Fruit fly (Drosophila melanogaster) whole organism, embryonic: ENCODE results near the gene nonA.
A peak's percentile ranks its signal among the peaks of the same experiment; 100 is the strongest.

Experiments
- Atf6 ChIP-seq: fragments of 200-800 bp; sonication (Bioruptor generic); IDR thresholded peaks from 2 replicates; pipeline ENCODE4 v1.3.6; 2022; ENCODE audit warnings: missing biosample characterization, missing genetic modification characterization
- B-H1 ChIP-seq: fragments of 200-800 bp; sonication (Bioruptor generic); IDR thresholded peaks from 3 replicates; pipeline ENCODE4 v1.3.6; 2022; ENCODE audit warnings: missing biosample characterization, missing genetic modification characterization
- Bdp1 ChIP-seq: fragments of 200-800 bp; sonication (Bioruptor generic); optimal IDR thresholded peaks from 3 replicates; lab custom pipeline; 2016; ENCODE audit warnings: missing biosample characterization, missing genetic modification characterization
- CG10979 ChIP-seq: fragments of 200-800 bp; sonication (Bioruptor generic); optimal IDR thresholded peaks from 2 replicates; lab custom pipeline; 2018; ENCODE audit warnings: missing biosample characterization, mild to moderate bottlenecking, missing genetic modification characterization, moderate library complexity
- CG11456 ChIP-seq: fragments of 200-800 bp; sonication (Bioruptor generic); IDR thresholded peaks from 3 replicates; pipeline ENCODE4 v1.3.6; 2022; ENCODE audit warnings: missing biosample characterization, missing genetic modification characterization
- CG11504 ChIP-seq: fragments of 200-800 bp; sonication (Bioruptor generic); optimal IDR thresholded peaks from 3 replicates; lab custom pipeline; 2019; ENCODE audit warnings: missing biosample characterization, mild to moderate bottlenecking, missing genetic modification characterization, moderate library complexity
- CG12659 ChIP-seq: fragments of 200-800 bp; sonication (Bioruptor generic); optimal IDR thresholded peaks from 3 replicates; lab custom pipeline; 2017; ENCODE audit warnings: mild to moderate bottlenecking, missing biosample characterization, missing genetic modification reagents, missing genetic modification characterization
- CG15696 ChIP-seq: fragments of 200-800 bp; sonication (Bioruptor generic); optimal IDR thresholded peaks from 2 replicates; lab custom pipeline; 2019; ENCODE audit warnings: missing biosample characterization, mild to moderate bottlenecking, missing genetic modification characterization, moderate library complexity
- CG1602 ChIP-seq: fragments of 200-800 bp; sonication (Bioruptor generic); optimal IDR thresholded peaks from 3 replicates; lab custom pipeline; 2016; ENCODE audit warnings: missing biosample characterization, missing genetic modification characterization
- CG1603 ChIP-seq: fragments of 200-800 bp; sonication (Bioruptor generic); optimal IDR thresholded peaks from 2 replicates; lab custom pipeline; 2019; ENCODE audit warnings: missing biosample characterization, mild to moderate bottlenecking, missing genetic modification characterization, moderate library complexity
- CG30403 ChIP-seq: fragments of 200-800 bp; sonication (Bioruptor generic); optimal IDR thresholded peaks from 3 replicates; lab custom pipeline; 2016; ENCODE audit warnings: missing biosample characterization, missing genetic modification characterization
- CG33557 ChIP-seq: fragments of 200-800 bp; sonication (Bioruptor generic); optimal IDR thresholded peaks from 2 replicates; lab custom pipeline; 2019; ENCODE audit warnings: missing biosample characterization, mild to moderate bottlenecking, missing genetic modification characterization, moderate library complexity
- CG3407 ChIP-seq: fragments of 200-800 bp; sonication (Bioruptor generic); optimal IDR thresholded peaks from 2 replicates; lab custom pipeline; 2018; ENCODE audit warnings: missing biosample characterization, mild to moderate bottlenecking, missing genetic modification characterization
- CG5953 ChIP-seq: fragments of 200-800 bp; sonication (Bioruptor generic); IDR thresholded peaks from 2 replicates; pipeline ENCODE4 v1.3.6; 2022; ENCODE audit warnings: missing biosample characterization, missing genetic modification characterization
- CG6854 ChIP-seq: fragments of 200-800 bp; sonication (Bioruptor generic); optimal IDR thresholded peaks from 3 replicates; lab custom pipeline; 2017; ENCODE audit warnings: missing biosample characterization, mild to moderate bottlenecking, missing genetic modification characterization
- CG7357 ChIP-seq: fragments of 200-800 bp; sonication (Bioruptor generic); IDR thresholded peaks from 3 replicates; pipeline ENCODE4 v1.3.6; 2022; ENCODE audit warnings: missing biosample characterization, missing genetic modification characterization
- CG7786 ChIP-seq: fragments of 200-800 bp; sonication (Bioruptor generic); optimal IDR thresholded peaks from 2 replicates; lab custom pipeline; 2016; ENCODE audit warnings: missing biosample characterization, missing genetic modification characterization
- CG7928 ChIP-seq: fragments of 200-800 bp; sonication (Bioruptor generic); optimal IDR thresholded peaks from 2 replicates; lab custom pipeline; 2017; ENCODE audit warnings: missing biosample characterization, mild to moderate bottlenecking, missing genetic modification characterization
- CG8281 ChIP-seq: fragments of 200-800 bp; sonication (Bioruptor generic); optimal IDR thresholded peaks from 2 replicates; lab custom pipeline; 2018; ENCODE audit warnings: missing biosample characterization, mild to moderate bottlenecking, missing genetic modification characterization, moderate library complexity
- CG9609 ChIP-seq: fragments of 200-800 bp; sonication (Bioruptor generic); optimal IDR thresholded peaks from 3 replicates; lab custom pipeline; 2016; ENCODE audit warnings: missing biosample characterization, missing genetic modification characterization
- Dad ChIP-seq: fragments of 200-800 bp; sonication (Bioruptor generic); optimal IDR thresholded peaks from 3 replicates; lab custom pipeline; 2016; ENCODE audit warnings: missing biosample characterization, missing genetic modification characterization
- Dip3 ChIP-seq: fragments of 200-800 bp; sonication (Bioruptor generic); optimal IDR thresholded peaks from 3 replicates; lab custom pipeline; 2016; ENCODE audit warnings: missing biosample characterization, missing genetic modification characterization
- H15 ChIP-seq: fragments of 200-800 bp; sonication (Bioruptor generic); IDR thresholded peaks from 3 replicates; pipeline ENCODE4 v1.3.6; 2022; ENCODE audit warnings: missing biosample characterization, missing genetic modification characterization
- HLH3B ChIP-seq: fragments of 200-800 bp; sonication (Bioruptor generic); IDR thresholded peaks from 2 replicates; pipeline ENCODE4 v1.3.6; 2022; ENCODE audit warnings: missing biosample characterization, missing genetic modification characterization
- Hmr ChIP-seq: fragments of 200-800 bp; sonication (Bioruptor generic); optimal IDR thresholded peaks from 3 replicates; lab custom pipeline; 2017; ENCODE audit warnings: mild to moderate bottlenecking, missing biosample characterization, missing genetic modification reagents, missing genetic modification characterization
- Mes4 ChIP-seq: fragments of 200-800 bp; sonication (Bioruptor generic); optimal IDR thresholded peaks from 2 replicates; lab custom pipeline; 2016; ENCODE audit warnings: missing biosample characterization, missing genetic modification characterization
- Mrtf ChIP-seq: fragments of 200-800 bp; sonication (Bioruptor generic); IDR thresholded peaks from 3 replicates; pipeline ENCODE4 v1.3.6; 2022; ENCODE audit warnings: missing biosample characterization, missing genetic modification characterization
- Opbp ChIP-seq: fragments of 200-800 bp; sonication (Bioruptor generic); IDR thresholded peaks from 3 replicates; pipeline ENCODE4 v1.3.6; 2022; ENCODE audit warnings: missing biosample characterization, missing genetic modification characterization; ENCODE audit not compliant: partially characterized antibody
- Scr ChIP-seq: fragments of 200-800 bp; sonication (Bioruptor generic); IDR thresholded peaks from 2 replicates; pipeline ENCODE4 v1.3.6; 2022; ENCODE audit warnings: missing biosample characterization, missing genetic modification characterization; ENCODE audit not compliant: partially characterized antibody
- ac ChIP-seq: fragments of 200-800 bp; sonication (Bioruptor generic); optimal IDR thresholded peaks from 3 replicates; lab custom pipeline; 2017; ENCODE audit warnings: missing biosample characterization, mild to moderate bottlenecking, missing genetic modification characterization
- al ChIP-seq: fragments of 200-800 bp; sonication (Bioruptor generic); IDR thresholded peaks from 2 replicates; pipeline ENCODE4 v1.3.6; 2022; ENCODE audit warnings: missing biosample characterization, missing genetic modification characterization
- az2 ChIP-seq: fragments of 200-800 bp; sonication (Bioruptor generic); optimal IDR thresholded peaks from 3 replicates; lab custom pipeline; 2016; ENCODE audit warnings: missing biosample characterization, missing genetic modification characterization
- bab2 ChIP-seq: fragments of 200-800 bp; sonication (Bioruptor generic); optimal IDR thresholded peaks from 2 replicates; lab custom pipeline; 2016; ENCODE audit warnings: missing biosample characterization, missing genetic modification characterization
- bcd ChIP-seq: fragments of 200-800 bp; sonication (Bioruptor generic); optimal IDR thresholded peaks from 2 replicates; lab custom pipeline; 2017; ENCODE audit warnings: missing biosample characterization, mild to moderate bottlenecking, missing genetic modification characterization
- bsh ChIP-seq, 2 experiments: fragments of 200-800 bp; sonication (Bioruptor generic); optimal IDR thresholded peaks; 2 replicates each; lab custom pipeline; 2017 to 2018; ENCODE audit warnings: mild to moderate bottlenecking in 2 of 2, missing biosample characterization in 2 of 2, missing genetic modification characterization in 2 of 2, moderate library complexity in 1 of 2
- crol ChIP-seq: fragments of 200-800 bp; sonication (Bioruptor generic); IDR thresholded peaks from 2 replicates; pipeline ENCODE4 v1.3.6; 2022; ENCODE audit warnings: missing biosample characterization, missing genetic modification characterization
- dmrt99B ChIP-seq: fragments of 200-800 bp; sonication (Bioruptor generic); optimal IDR thresholded peaks from 2 replicates; lab custom pipeline; 2018; ENCODE audit warnings: missing biosample characterization, mild to moderate bottlenecking, missing genetic modification characterization, moderate library complexity
- dpn ChIP-seq, 2 experiments: fragments of 200-800 bp; sonication (Bioruptor generic); optimal IDR thresholded peaks; 3 replicates each; lab custom pipeline; 2016; ENCODE audit warnings: missing biosample characterization in 2 of 2, missing genetic modification characterization in 2 of 2
- gcm ChIP-seq: fragments of 200-800 bp; sonication (Bioruptor generic); optimal IDR thresholded peaks from 2 replicates; lab custom pipeline; 2019; ENCODE audit warnings: missing biosample characterization, mild to moderate bottlenecking, missing genetic modification characterization, moderate library complexity
- gro ChIP-seq: fragments of 200-800 bp; sonication (Bioruptor generic); optimal IDR thresholded peaks from 2 replicates; lab custom pipeline; 2016; ENCODE audit warnings: missing biosample characterization, missing genetic modification characterization
- hbn ChIP-seq: fragments of 200-800 bp; sonication (Bioruptor generic); IDR thresholded peaks from 2 replicates; pipeline ENCODE4 v1.3.6; 2022; ENCODE audit warnings: missing biosample characterization, missing genetic modification characterization; ENCODE audit not compliant: partially characterized antibody
- her ChIP-seq: fragments of 200-800 bp; sonication (Bioruptor generic); optimal IDR thresholded peaks from 2 replicates; lab custom pipeline; 2016; ENCODE audit warnings: missing biosample characterization, missing genetic modification characterization
- kay ChIP-seq: fragments of 200-800 bp; sonication (Bioruptor generic); optimal IDR thresholded peaks from 2 replicates; lab custom pipeline; 2016; ENCODE audit warnings: missing biosample characterization, missing genetic modification characterization
- luna ChIP-seq: fragments of 200-800 bp; sonication (Bioruptor generic); optimal IDR thresholded peaks from 2 replicates; lab custom pipeline; 2016; ENCODE audit warnings: missing biosample characterization, missing genetic modification characterization
- repo ChIP-seq: fragments of 200-800 bp; sonication (Bioruptor generic); optimal IDR thresholded peaks from 2 replicates; lab custom pipeline; 2016; ENCODE audit warnings: missing biosample characterization, missing genetic modification characterization
- sima ChIP-seq: fragments of 200-800 bp; sonication (Bioruptor generic); optimal IDR thresholded peaks from 2 replicates; lab custom pipeline; 2016; ENCODE audit warnings: missing biosample characterization, missing genetic modification characterization
- slp2 ChIP-seq: fragments of 200-800 bp; sonication (Bioruptor generic); optimal IDR thresholded peaks from 2 replicates; lab custom pipeline; 2016; ENCODE audit warnings: missing biosample characterization, missing genetic modification characterization
- sug ChIP-seq: fragments of 200-800 bp; optimal IDR thresholded peaks from 2 replicates; lab custom pipeline; 2019; ENCODE audit warnings: missing biosample characterization, mild to moderate bottlenecking, missing genetic modification characterization, moderate library complexity
- wdn ChIP-seq: fragments of 200-800 bp; sonication (Bioruptor generic); IDR thresholded peaks from 2 replicates; pipeline ENCODE4 v1.3.6; 2022; ENCODE audit warnings: missing biosample characterization, missing genetic modification characterization
- yki ChIP-seq: fragments of >200 bp; optimal IDR thresholded peaks from 3 replicates; lab custom pipeline; 2018
- zen2 ChIP-seq: fragments of 200-800 bp; sonication (Bioruptor generic); IDR thresholded peaks from 3 replicates; pipeline ENCODE4 v1.3.6; 2022; ENCODE audit warnings: missing biosample characterization, missing genetic modification characterization; ENCODE audit not compliant: partially characterized antibody

The nonA gene

dm6 chrX:16335107-16335642 is 26.2 kb upstream of the nonA start (continued):
- TF ChIP-seq CG30403 (GFP tag; lab: Kevin White, UChicago) (peak; percentile 80), CG1603 (tag; lab: Kevin White, UChicago) (peak; percentile 37), B-H1 (peak; percentile 75; the same call in 2 of the 3 replicates), her (GFP tag; lab: Kevin White, UChicago) (peak; percentile 60), Bdp1 (GFP tag; lab: Kevin White, UChicago) (peak; percentile 34), Dad (GFP tag; lab: Kevin White, UChicago) (peak; percentile 75), kay (GFP tag; lab: Kevin White, UChicago) (peak; percentile 49), bcd (GFP tag; lab: Kevin White, UChicago) (peak; percentile 75), luna (GFP tag; lab: Kevin White, UChicago) (peak; percentile 30), CG1602 (GFP tag; lab: Kevin White, UChicago) (peak; percentile 47), CG6854 (GFP tag; lab: Kevin White, UChicago) (peak; percentile 6), yki (lab: Kevin White, UChicago) (no peak), CG5953 (GFP tag; lab: Robert Waterston, UW) (peak; percentile 64), wdn (peak; percentile 71), bab2 (GFP tag; lab: Kevin White, UChicago) (peak; percentile 70), Opbp (GFP tag; lab: Robert Waterston, UW) (no peak), zen2 (GFP tag; lab: Robert Waterston, UW) (no peak), CG33557 (GFP tag; lab: Kevin White, UChicago) (peak; percentile 35), Atf6 (GFP tag; lab: Robert Waterston, UW) (peak; percentile 84), CG7357 (GFP tag; lab: Robert Waterston, UW) (peak; percentile 55; the same call in 1 of the 3 replicates), gcm (peak; percentile 24), dmrt99B (tag; lab: Kevin White, UChicago) (peak; percentile 73), az2 (GFP tag; lab: Kevin White, UChicago) (peak; percentile 73), CG11456 (GFP tag; lab: Robert Waterston, UW) (peak; percentile 77; the same call in 2 of the 3 replicates), CG9609 (GFP tag; lab: Kevin White, UChicago) (peak; percentile 77), repo (GFP tag; lab: Kevin White, UChicago) (peak; percentile 44), bsh (GFP tag; optimal IDR thresholded peaks at IDR 0.05; lab: Kevin White, UChicago) (peak; percentile 37 to 62), Hmr (peak; percentile 85), CG8281 (peak; percentile 23), CG15696 (tag; lab: Kevin White, UChicago) (peak; percentile 21), Mrtf (GFP tag; lab: Robert Waterston, UW) (peak; percentile 73), crol (no peak), sima (GFP tag; lab: Kevin White, UChicago) (peak; percentile 39), gro (GFP tag; lab: Kevin White, UChicago) (peak; percentile 77), sug (tag; lab: Kevin White, UChicago) (peak; percentile 55), CG10979 (tag; lab: Kevin White, UChicago) (peak; percentile 21), CG11504 (tag; lab: Kevin White, UChicago) (no peak), HLH3B (peak; percentile 76), hbn (GFP tag; lab: Robert Waterston, UW) (no peak), CG7786 (GFP tag; lab: Kevin White, UChicago) (peak; percentile 66), H15 (peak; percentile 72), Mes4 (GFP tag; lab: Kevin White, UChicago) (peak; percentile 49), CG12659 (GFP tag; lab: Kevin White, UChicago) (peak; percentile 78), CG3407 (GFP tag; lab: Kevin White, UChicago) (peak; percentile 30), Scr (GFP tag; lab: Robert Waterston, UW) (0 out of 2 replicates have a peak, but pooled peaks have one; percentile 18), al (GFP tag; lab: Robert Waterston, UW) (peak; percentile 75), CG7928 (GFP tag; lab: Kevin White, UChicago) (peak; percentile 90), ac (peak; percentile 4), Dip3 (GFP tag; lab: Kevin White, UChicago) (peak; percentile 62), slp2 (GFP tag; lab: Kevin White, UChicago) (peak; percentile 49), dpn (GFP tag; optimal IDR thresholded peaks at IDR 0.05; lab: Kevin White, UChicago) (peak; percentile 73 to 80)
